Fruit fly (Drosophila melanogaster): ENCODE data around the gene bru3.
A peak's percentile ranks its signal among the peaks of the same experiment; 100 is the strongest.

The bru3 gene

DNA sequence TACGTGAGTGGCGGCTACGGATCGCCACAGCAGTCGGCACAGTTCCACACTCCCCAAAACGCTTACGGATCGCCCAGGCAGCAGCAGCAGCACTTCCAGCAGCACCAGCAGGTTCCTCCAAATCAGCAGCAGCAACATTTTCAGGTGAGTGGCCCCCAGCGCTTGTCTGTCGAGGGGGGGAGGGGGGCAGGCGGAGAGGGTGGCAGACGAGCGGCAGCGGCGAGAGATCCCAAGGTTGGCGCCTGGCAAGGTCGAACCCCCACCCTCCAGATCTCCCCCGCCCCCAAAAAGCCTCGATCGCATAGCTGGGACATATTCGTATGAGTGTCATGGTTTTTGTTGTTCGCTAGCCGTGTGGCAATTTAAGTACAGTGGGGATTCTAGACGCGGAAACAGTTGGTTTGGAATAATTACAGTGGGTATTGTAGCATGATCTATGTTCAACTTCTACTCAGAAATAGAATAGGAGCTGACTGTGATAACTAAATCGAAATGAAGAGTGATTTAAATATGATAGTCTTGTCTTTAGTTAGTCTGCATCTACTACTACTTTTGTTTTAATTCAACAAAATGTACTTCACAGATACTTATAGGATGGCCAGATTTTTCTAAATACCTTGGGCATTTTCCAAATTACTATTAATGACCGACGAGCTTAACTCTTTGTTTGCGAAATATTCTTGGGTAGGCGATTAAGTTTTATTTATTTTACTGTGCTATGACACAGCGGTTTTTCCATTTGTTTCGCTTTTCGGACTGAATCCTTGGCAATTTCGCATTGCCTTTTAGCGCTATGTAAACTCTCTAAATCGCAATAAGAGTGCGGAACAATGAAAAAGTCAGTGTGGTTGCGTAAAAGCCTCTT, 324.6 kb downstream of the bru3 start (continued):
- 0 out of 2 replicates have a peak, but pooled peaks have one; percentile 18 for TF ChIP-seq E2f1 (GFP tag; IDR thresholded peaks at IDR 0.05)
- no peak for TF ChIP-seq repo (GFP tag; optimal IDR thresholded peaks at IDR 0.05)
- TF ChIP-seq grau (tag; optimal IDR thresholded peaks at IDR 0.05), result peak; percentile 86
- TF ChIP-seq CG5245 (GFP tag; optimal IDR thresholded peaks at IDR 0.05), result no peak
- TF ChIP-seq Ravus (GFP tag; IDR thresholded peaks at IDR 0.05), result no peak
- no peak for TF ChIP-seq zen (tag; optimal IDR thresholded peaks at IDR 0.05)
- TF ChIP-seq CG10565 (GFP tag; optimal IDR thresholded peaks at IDR 0.05), result no peak
- no peak for TF ChIP-seq CG16779 (GFP tag; IDR thresholded peaks at IDR 0.05)
- 0 out of 2 replicates have a peak, but pooled peaks have one; percentile 22 for TF ChIP-seq CG32772 (GFP tag; IDR thresholded peaks at IDR 0.05)
- TF ChIP-seq Ets65A (GFP tag), result no peak
- peak; percentile 32 for TF ChIP-seq Hmr (GFP tag; optimal IDR thresholded peaks at IDR 0.05)
- TF ChIP-seq Poxn (GFP tag; IDR thresholded peaks at IDR 0.05), result 0 out of 2 replicates have a peak, but pooled peaks have one; percentile 3
- TF ChIP-seq CG6813 (GFP tag; optimal IDR thresholded peaks at IDR 0.05), result no peak
- no peak for TF ChIP-seq pb (GFP tag; optimal IDR thresholded peaks at IDR 0.05)
- TF ChIP-seq br (optimal IDR thresholded peaks at IDR 0.05), result no peak
- peak; percentile 48 for TF ChIP-seq CoRest (tag; optimal IDR thresholded peaks at IDR 0.05)
- no peak for TF ChIP-seq CG31224 (GFP tag; IDR thresholded peaks at IDR 0.05)
- TF ChIP-seq cato (GFP tag; optimal IDR thresholded peaks at IDR 0.05; ENCODE audit: borderline replicate concordance), result no peak
- TF ChIP-seq fd64A (GFP tag; optimal IDR thresholded peaks at IDR 0.05), result no peak
- TF ChIP-seq NFAT (GFP tag; IDR thresholded peaks at IDR 0.05), result no peak
- no peak for TF ChIP-seq psq (GFP tag; optimal IDR thresholded peaks at IDR 0.05)
- no peak for TF ChIP-seq Neu2 (GFP tag; optimal IDR thresholded peaks at IDR 0.05; ENCODE audit: borderline replicate concordance)
- 0 out of 3 replicates have a peak, but pooled peaks have one; percentile 37 for TF ChIP-seq sr (GFP tag; IDR thresholded peaks at IDR 0.05)
- no peak for TF ChIP-seq CG6765 (GFP tag; optimal IDR thresholded peaks at IDR 0.05)
- TF ChIP-seq CG32532 (GFP tag; IDR thresholded peaks at IDR 0.05), result peak; percentile 61
- no peak for TF ChIP-seq H15 (GFP tag; IDR thresholded peaks at IDR 0.05)
- TF ChIP-seq CG7556 (GFP tag; optimal IDR thresholded peaks at IDR 0.05), result peak; percentile 20
- TF ChIP-seq CG12659 (GFP tag; optimal IDR thresholded peaks at IDR 0.05), result peak; percentile 35
- no peak for TF ChIP-seq Dp (GFP tag; optimal IDR thresholded peaks at IDR 0.05)
- TF ChIP-seq dimm (GFP tag; IDR thresholded peaks at IDR 0.05), result no peak
- no peak for TF ChIP-seq CG16813 (GFP tag; IDR thresholded peaks at IDR 0.05; ENCODE audit: partially characterized antibody)
- no peak for TF ChIP-seq cwo (GFP tag; optimal IDR thresholded peaks at IDR 0.05)
- peak; percentile 65 for TF ChIP-seq row (GFP tag; IDR thresholded peaks at IDR 0.05)
- TF ChIP-seq Max (GFP tag; optimal IDR thresholded peaks at IDR 0.05), result no peak
- no peak for TF ChIP-seq CG2199 (GFP tag; IDR thresholded peaks at IDR 0.05)
- TF ChIP-seq Oaz (GFP tag; IDR thresholded peaks at IDR 0.05), result 0 out of 2 replicates have a peak, but pooled peaks have one; percentile 8
- TF ChIP-seq trh (GFP tag; optimal IDR thresholded peaks at IDR 0.05), result no peak
- TF ChIP-seq odd (GFP tag; optimal IDR thresholded peaks at IDR 0.05), result no peak
- TF ChIP-seq CG10321 (GFP tag; IDR thresholded peaks at IDR 0.05), result no peak
- no peak for TF ChIP-seq CG17612 (GFP tag; IDR thresholded peaks at IDR 0.05)
- no peak for TF ChIP-seq CG8281 (tag; optimal IDR thresholded peaks at IDR 0.05)
- TF ChIP-seq Scr (GFP tag; IDR thresholded peaks at IDR 0.05; ENCODE audit: partially characterized antibody), result no peak
- peak; percentile 84 for TF ChIP-seq CG12769 (tag; optimal IDR thresholded peaks at IDR 0.05)
- TF ChIP-seq mam (GFP tag; optimal IDR thresholded peaks at IDR 0.05), result peak; percentile 37
- TF ChIP-seq eve (GFP tag; optimal IDR thresholded peaks at IDR 0.05), result no peak
- no peak for TF ChIP-seq CG17829 (tag; optimal IDR thresholded peaks at IDR 0.05)
- TF ChIP-seq Sry-β (GFP tag; optimal IDR thresholded peaks at IDR 0.05), result no peak
- TF ChIP-seq Med (GFP tag), result peak; percentile 62
- TF ChIP-seq CG9609 (GFP tag; optimal IDR thresholded peaks at IDR 0.05), result no peak
- no peak for TF ChIP-seq seq (GFP tag; IDR thresholded peaks at IDR 0.05)

All from whole organism, embryonic.